Worm (Caenorhabditis elegans) whole organism, L1 larva: ENCODE results near the gene nlp-36.

ENCODE experiments used
- alr-1 ChIP-seq: fragments of 200-800 bp; sonication (Bioruptor generic); optimal IDR thresholded peaks from 2 replicates; lab custom pipeline; 2018; ENCODE audit warnings: borderline replicate concordance, mild to moderate bottlenecking, missing genetic modification characterization, missing compliant biosample characterization
- nhr-20 ChIP-seq: sonication (generic microtip); optimal IDR thresholded peaks from 2 replicates; lab custom pipeline; 2016; ENCODE audit warnings: mild to moderate bottlenecking, missing genetic modification characterization, missing compliant biosample characterization
- nhr-237 ChIP-seq: fragments of 150-350 bp; optimal IDR thresholded peaks from 2 replicates; lab custom pipeline; 2014; ENCODE audit warnings: missing biosample characterization, missing genetic modification characterization
- pag-3 ChIP-seq: sonication (generic microtip); optimal IDR thresholded peaks from 2 replicates; lab custom pipeline; 2017; ENCODE audit warnings: missing genetic modification characterization, mild to moderate bottlenecking, missing compliant biosample characterization, antibody characterized with exemption, borderline replicate concordance; ENCODE audit not compliant: insufficient read depth

ce11 chrIII:9511055-9511520, 22.6 kb downstream of the nlp-36 start, which contains the start of gene F55H2.5:
- TF ChIP-seq nhr-237 (tag; lab: Kevin White, UChicago) (no peak), pag-3 (no peak), alr-1 (tag; lab: Kevin White, UChicago) (no peak), nhr-20 (tag; lab: Kevin White, UChicago) (no peak)
